Worm (Caenorhabditis elegans) whole organism, L3 larva: ENCODE results near the gene C16D9.4.

Experiments
- R02D3.7 ChIP-seq: fragments of 150-350 bp; optimal IDR thresholded peaks from 2 replicates; lab custom pipeline; 2014; ENCODE audit warnings: missing biosample characterization, missing genetic modification characterization
- aly-2 ChIP-seq: fragments of 150-350 bp; optimal IDR thresholded peaks from 2 replicates; lab custom pipeline; 2014; ENCODE audit warnings: missing biosample characterization, missing genetic modification characterization
- ama-1 ChIP-seq: fragments of 150-350 bp; optimal IDR thresholded peaks from 2 replicates; lab custom pipeline; 2018
- ceh-16 ChIP-seq: sonication (generic microtip); optimal IDR thresholded peaks from 2 replicates; lab custom pipeline; 2017; ENCODE audit warnings: missing biosample characterization, missing genetic modification characterization
- ceh-28 ChIP-seq: fragments of 150-350 bp; optimal IDR thresholded peaks from 2 replicates; lab custom pipeline; 2014; ENCODE audit warnings: missing biosample characterization, missing genetic modification reagents, missing genetic modification characterization
- ceh-82 ChIP-seq: fragments of 150-350 bp; optimal IDR thresholded peaks from 2 replicates; lab custom pipeline; 2014; ENCODE audit warnings: missing biosample characterization, missing genetic modification characterization
- daf-12 ChIP-seq: fragments of 150-350 bp; optimal IDR thresholded peaks from 2 replicates; lab custom pipeline; 2014; ENCODE audit warnings: missing biosample characterization, missing genetic modification reagents, missing genetic modification characterization
- egl-27 ChIP-seq: sonication (generic microtip); optimal IDR thresholded peaks from 4 replicates; lab custom pipeline; 2017; ENCODE audit warnings: missing biosample characterization, missing genetic modification reagents, missing genetic modification characterization
- elt-1 ChIP-seq: fragments of 150-350 bp; optimal IDR thresholded peaks from 2 replicates; lab custom pipeline; 2014; ENCODE audit warnings: missing biosample characterization, missing genetic modification characterization
- elt-2 ChIP-seq: sonication (generic microtip); optimal IDR thresholded peaks from 2 replicates; lab custom pipeline; 2016; ENCODE audit warnings: missing genetic modification reagents, mild to moderate bottlenecking, missing genetic modification characterization, missing compliant biosample characterization
- elt-3 ChIP-seq, 3 experiments: fragments of 150-350 bp in 1 of 3; sonication (generic microtip) in 2 of 3; optimal IDR thresholded peaks; 2 replicates in 2 of 3; 4 replicates in 1 of 3; lab custom pipeline; 2014 to 2017; ENCODE audit warnings: missing biosample characterization in 3 of 3, missing genetic modification characterization in 3 of 3
- eor-1 ChIP-seq, 2 experiments: fragments of 150-350 bp; optimal IDR thresholded peaks; 2 replicates each; lab custom pipeline; 2014 to 2018; ENCODE audit warnings: missing biosample characterization in 2 of 2, missing genetic modification characterization in 2 of 2
- fkh-10 ChIP-seq: sonication (generic microtip); optimal IDR thresholded peaks from 2 replicates; lab custom pipeline; 2017; ENCODE audit warnings: missing biosample characterization, missing genetic modification reagents, missing genetic modification characterization
- fkh-2 ChIP-seq: fragments of 150-350 bp; optimal IDR thresholded peaks from 2 replicates; lab custom pipeline; 2014; ENCODE audit warnings: missing biosample characterization, missing genetic modification reagents, missing genetic modification characterization
- fos-1 ChIP-seq: fragments of 150-350 bp; optimal IDR thresholded peaks from 2 replicates; lab custom pipeline; 2014; ENCODE audit warnings: missing biosample characterization, missing genetic modification characterization
- hmg-11 ChIP-seq: sonication (generic microtip); optimal IDR thresholded peaks from 2 replicates; lab custom pipeline; 2016; ENCODE audit warnings: missing genetic modification characterization, missing compliant biosample characterization
- jun-1 ChIP-seq: fragments of 150-350 bp; optimal IDR thresholded peaks from 2 replicates; lab custom pipeline; 2014; ENCODE audit warnings: missing biosample characterization, missing genetic modification reagents, missing genetic modification characterization
- lin-15B ChIP-seq: fragments of 150-350 bp; optimal IDR thresholded peaks from 2 replicates; lab custom pipeline; 2014; ENCODE audit warnings: missing biosample characterization, missing genetic modification characterization
- lin-39 ChIP-seq: fragments of 150-350 bp; optimal IDR thresholded peaks from 2 replicates; lab custom pipeline; 2018; ENCODE audit warnings: missing biosample characterization, missing genetic modification reagents, missing genetic modification characterization
- lsy-12 ChIP-seq: sonication (generic microtip); optimal IDR thresholded peaks from 2 replicates; lab custom pipeline; 2016; ENCODE audit warnings: mild to moderate bottlenecking, missing genetic modification characterization, missing compliant biosample characterization
- mdl-1 ChIP-seq: fragments of 150-350 bp; optimal IDR thresholded peaks from 2 replicates; lab custom pipeline; 2014; ENCODE audit warnings: missing biosample characterization, missing genetic modification characterization
- mml-1 ChIP-seq: fragments of 150-350 bp; sonication (generic microtip); optimal IDR thresholded peaks from 3 replicates; lab custom pipeline; 2014; ENCODE audit warnings: missing biosample characterization, missing genetic modification characterization
- nfya-1 ChIP-seq: sonication (generic microtip); optimal IDR thresholded peaks from 2 replicates; lab custom pipeline; 2017; ENCODE audit warnings: missing genetic modification characterization, mild to moderate bottlenecking, missing compliant biosample characterization, antibody characterized with exemption, moderate library complexity; ENCODE audit not compliant: insufficient read depth
- nhr-11 ChIP-seq: fragments of 150-350 bp; optimal IDR thresholded peaks from 2 replicates; lab custom pipeline; 2014; ENCODE audit warnings: missing biosample characterization, missing genetic modification characterization
- nhr-12 ChIP-seq: fragments of 150-350 bp; optimal IDR thresholded peaks from 2 replicates; lab custom pipeline; 2014; ENCODE audit warnings: missing biosample characterization, missing genetic modification characterization
- nhr-23 ChIP-seq: fragments of 150-350 bp; optimal IDR thresholded peaks from 2 replicates; lab custom pipeline; 2014; ENCODE audit warnings: missing biosample characterization, missing genetic modification reagents, missing genetic modification characterization
- nhr-237 ChIP-seq: fragments of 150-350 bp; optimal IDR thresholded peaks from 2 replicates; lab custom pipeline; 2014; ENCODE audit warnings: missing biosample characterization, missing genetic modification characterization
- nhr-25 ChIP-seq: sonication (generic microtip); optimal IDR thresholded peaks from 2 replicates; lab custom pipeline; 2017; ENCODE audit warnings: missing biosample characterization, missing genetic modification characterization
- nhr-28 ChIP-seq: fragments of 150-350 bp; optimal IDR thresholded peaks from 2 replicates; lab custom pipeline; 2014; ENCODE audit warnings: missing biosample characterization, missing genetic modification characterization
- nhr-43 ChIP-seq: sonication (generic microtip); optimal IDR thresholded peaks from 2 replicates; lab custom pipeline; 2016; ENCODE audit warnings: mild to moderate bottlenecking, missing genetic modification characterization, missing compliant biosample characterization; ENCODE audit not compliant: poor library complexity, severe bottlenecking
- nhr-67 ChIP-seq: fragments of 150-350 bp; optimal IDR thresholded peaks from 2 replicates; lab custom pipeline; 2014; ENCODE audit warnings: missing biosample characterization, missing genetic modification characterization
- nhr-76 ChIP-seq: fragments of 150-350 bp; sonication (generic microtip); optimal IDR thresholded peaks from 5 replicates; lab custom pipeline; 2014; ENCODE audit warnings: missing biosample characterization, missing genetic modification characterization
- nhr-77 ChIP-seq: fragments of 150-350 bp; optimal IDR thresholded peaks from 2 replicates; lab custom pipeline; 2014; ENCODE audit warnings: missing biosample characterization, missing genetic modification characterization
- pha-4 ChIP-seq: fragments of 150-350 bp; optimal IDR thresholded peaks from 2 replicates; lab custom pipeline; 2014; ENCODE audit warnings: missing biosample characterization, missing genetic modification reagents, missing genetic modification characterization
- pqm-1 ChIP-seq: fragments of 150-350 bp; optimal IDR thresholded peaks from 2 replicates; lab custom pipeline; 2017; ENCODE audit warnings: missing biosample characterization, missing genetic modification characterization, inconsistent platforms
- snpc-4 ChIP-seq: fragments of 150-350 bp; optimal IDR thresholded peaks from 2 replicates; lab custom pipeline; 2014; ENCODE audit warnings: missing biosample characterization, missing genetic modification characterization
- tbx-2 ChIP-seq: sonication (generic microtip); optimal IDR thresholded peaks from 2 replicates; lab custom pipeline; 2016; ENCODE audit warnings: mild to moderate bottlenecking, missing genetic modification characterization, missing compliant biosample characterization
- unc-39 ChIP-seq: sonication (generic microtip); optimal IDR thresholded peaks from 4 replicates; lab custom pipeline; 2017; ENCODE audit warnings: missing biosample characterization, missing genetic modification characterization
- unc-62 ChIP-seq: fragments of 150-350 bp; sonication (generic microtip); optimal IDR thresholded peaks from 4 replicates; lab custom pipeline; 2014; ENCODE audit warnings: missing biosample characterization, missing genetic modification reagents, missing genetic modification characterization
- zag-1 ChIP-seq: fragments of 150-350 bp; optimal IDR thresholded peaks from 2 replicates; lab custom pipeline; 2014; ENCODE audit warnings: missing biosample characterization, missing genetic modification characterization
- ztf-4 ChIP-seq: fragments of 150-350 bp; optimal IDR thresholded peaks from 2 replicates; lab custom pipeline; 2014; ENCODE audit warnings: missing biosample characterization, missing genetic modification characterization

The C16D9.4 gene

DNA sequence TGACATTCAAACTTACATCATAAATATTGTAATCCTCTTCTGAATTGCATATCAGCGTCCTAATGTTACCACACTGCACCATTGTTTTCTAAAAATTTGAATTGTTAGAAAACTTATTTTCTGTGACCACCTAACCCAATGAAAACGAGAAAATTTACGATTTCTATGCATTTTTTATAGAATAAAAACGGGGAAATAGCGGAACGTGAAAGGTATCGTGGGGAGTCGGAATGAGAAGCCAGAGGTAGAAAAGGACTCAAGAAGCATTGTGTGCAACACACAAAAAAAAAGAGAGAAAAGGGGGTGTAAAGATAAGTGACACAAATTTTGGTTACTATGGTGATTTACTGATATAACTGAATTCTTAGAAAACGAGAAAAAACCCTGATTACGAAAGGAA lies 7.5 kb upstream of the C16D9.4 start, which contains the start of gene C16D9.6:
Gene C16D9.6 (minus strand): TSS at position 101 of the 400 bp plus-strand sequence.
- no peak for TF ChIP-seq ztf-4
- no peak for TF ChIP-seq hmg-11 (tag; lab: Kevin White, UChicago)
- no peak for TF ChIP-seq mml-1 (tag; lab: Kevin White, UChicago)
- no peak for TF ChIP-seq lin-39 (tag; lab: Kevin White, UChicago)
- TF ChIP-seq zag-1 (tag; lab: Kevin White, UChicago), result no peak
- TF ChIP-seq mdl-1 (tag; lab: Kevin White, UChicago), result no peak
- TF ChIP-seq ceh-16, result no peak
- no peak for TF ChIP-seq nhr-237 (tag; lab: Kevin White, UChicago)
- no peak for TF ChIP-seq nhr-23
- TF ChIP-seq nhr-67, result no peak
- TF ChIP-seq nhr-12 (tag; lab: Kevin White, UChicago), result no peak
- no peak for TF ChIP-seq unc-62 (GFP tag; lab: Kevin White, UChicago)
- TF ChIP-seq pha-4 (tag; lab: Kevin White, UChicago), result no peak
- TF ChIP-seq elt-1 (tag; lab: Kevin White, UChicago), result no peak
- no peak for TF ChIP-seq egl-27 (tag; lab: Kevin White, UChicago)
- no peak for TF ChIP-seq nhr-77
- no peak for TF ChIP-seq daf-12

DNA sequence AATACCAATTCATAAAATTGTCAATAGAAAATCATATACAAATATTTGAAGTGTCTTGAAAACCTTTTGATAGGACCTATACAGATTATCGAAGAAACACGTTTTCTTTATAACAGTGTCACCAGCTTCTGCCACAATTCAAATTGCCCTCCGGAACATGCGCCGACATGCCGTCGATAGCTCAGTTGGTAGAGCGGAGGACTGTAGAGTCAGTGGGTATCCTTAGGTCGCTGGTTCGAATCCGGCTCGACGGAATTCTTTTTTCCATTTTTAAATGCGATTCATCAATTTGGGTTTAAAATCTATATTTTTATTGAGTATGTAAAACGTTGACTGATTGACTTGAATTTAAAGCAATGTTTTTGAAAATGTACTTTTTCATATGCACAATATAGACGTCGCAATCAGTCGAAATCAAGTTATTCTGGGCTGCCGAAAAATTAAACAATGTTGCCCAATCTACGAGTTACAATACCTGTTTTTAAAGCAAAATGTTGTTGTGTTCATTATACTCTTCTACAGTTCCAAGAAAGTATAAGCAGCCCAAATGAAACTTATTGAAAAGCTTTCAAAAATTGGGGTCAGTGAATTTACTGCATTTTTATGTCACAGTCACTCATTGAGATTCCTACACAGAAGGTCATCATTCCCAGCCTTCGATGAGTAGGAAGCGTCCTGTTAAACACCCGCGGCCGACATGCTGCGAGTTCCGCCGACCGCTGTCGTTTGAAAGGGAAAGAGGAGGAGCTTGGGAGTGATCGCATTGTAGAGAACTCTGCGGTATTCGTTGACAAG lies 4.8 kb upstream of the C16D9.4 start:
- TF ChIP-seq pqm-1 (tag; lab: Kevin White, UChicago), result peak; percentile 82
- TF ChIP-seq unc-62 (GFP tag; lab: Kevin White, UChicago), result peak; percentile 10
- TF ChIP-seq ceh-82 (tag; lab: Kevin White, UChicago), result peak; percentile 17
- TF ChIP-seq nhr-76 (tag; lab: Kevin White, UChicago), result no peak
- TF ChIP-seq hmg-11 (tag; lab: Kevin White, UChicago), result no peak
- peak; percentile 78 for TF ChIP-seq nhr-77
- TF ChIP-seq jun-1 (tag; lab: Kevin White, UChicago), result peak; percentile 25
- no peak for TF ChIP-seq fkh-10 (GFP tag; lab: Kevin White, UChicago)
- peak; percentile 88 for TF ChIP-seq nhr-43 (tag; lab: Kevin White, UChicago)
- TF ChIP-seq lin-15B (tag; lab: Kevin White, UChicago), result peak; percentile 53
- TF ChIP-seq elt-2 (tag; lab: Kevin White, UChicago), result peak; percentile 66
- TF ChIP-seq unc-39 (tag; lab: Kevin White, UChicago), result no peak
- no peak for TF ChIP-seq fkh-2
- TF ChIP-seq ztf-4, result peak; percentile 20
- no peak for TF ChIP-seq aly-2 (tag; lab: Kevin White, UChicago)
- peak; percentile 62 for TF ChIP-seq nhr-25 (tag; lab: Kevin White, UChicago)
- peak; percentile 69 for TF ChIP-seq nfya-1
- no peak for TF ChIP-seq nhr-28 (tag; lab: Kevin White, UChicago)
- peak; percentile 95 for TF ChIP-seq ama-1
- peak; percentile 14 for TF ChIP-seq tbx-2 (tag; lab: Kevin White, UChicago)
- peak; percentile 99 for TF ChIP-seq snpc-4 (tag; lab: Kevin White, UChicago)
- TF ChIP-seq nhr-237 (tag; lab: Kevin White, UChicago), result no peak
- no peak for TF ChIP-seq daf-12
- peak; percentile 53 for TF ChIP-seq lsy-12
- no peak for TF ChIP-seq eor-1 (tag; optimal IDR thresholded peaks at IDR 0.05; lab: Kevin White, UChicago)
- TF ChIP-seq nhr-23, result peak; percentile 85
- peak; percentile 11 for TF ChIP-seq egl-27 (tag; lab: Kevin White, UChicago)
- no peak for TF ChIP-seq nhr-67
- no peak for TF ChIP-seq mdl-1 (tag; lab: Kevin White, UChicago)
- no peak for TF ChIP-seq nhr-11 (tag; lab: Kevin White, UChicago)
- TF ChIP-seq fos-1, result peak; percentile 48
- TF ChIP-seq elt-3 (tag; optimal IDR thresholded peaks at IDR 0.05; lab: Kevin White, UChicago), result peak in 1 of 3 experiments; percentile 68
- TF ChIP-seq R02D3.7 (tag; lab: Kevin White, UChicago), result peak; percentile 57
- TF ChIP-seq lin-39 (tag; lab: Kevin White, UChicago), result no peak
- peak; percentile 69 for TF ChIP-seq ceh-28 (tag; lab: Kevin White, UChicago)
- peak; percentile 20 for TF ChIP-seq pha-4 (tag; lab: Kevin White, UChicago)
